Worm (Caenorhabditis elegans) whole organism, L3 larva: ENCODE results near the gene F18A12.2.

Experiments
- R02D3.7 ChIP-seq: fragments of 150-350 bp; optimal IDR thresholded peaks from 2 replicates; lab custom pipeline; 2014; ENCODE audit warnings: missing biosample characterization, missing genetic modification characterization
- nfya-1 ChIP-seq: sonication (generic microtip); optimal IDR thresholded peaks from 2 replicates; lab custom pipeline; 2017; ENCODE audit warnings: missing genetic modification characterization, mild to moderate bottlenecking, missing compliant biosample characterization, antibody characterized with exemption, moderate library complexity; ENCODE audit not compliant: insufficient read depth

DNA sequence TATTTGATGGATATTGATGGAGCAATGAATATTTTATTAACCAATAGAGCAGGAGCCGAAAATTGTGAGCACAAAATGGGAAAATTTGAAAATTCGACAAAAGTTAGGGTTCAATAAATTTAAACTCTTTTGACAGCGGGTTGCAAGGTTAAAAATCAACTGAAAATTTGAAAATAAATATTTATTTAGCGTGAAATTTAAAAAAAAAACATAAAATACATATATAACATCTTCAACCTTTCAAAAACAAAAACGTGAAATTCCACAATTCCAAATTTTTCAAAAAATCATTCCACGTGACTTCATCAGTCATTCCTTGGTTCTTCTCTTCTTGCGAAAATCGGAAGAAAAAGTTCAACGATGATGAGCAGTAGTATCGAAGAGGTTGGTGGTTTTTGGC, 14.7 kb downstream of the F18A12.2 start, which contains the start of gene C16C8.18:
- TF ChIP-seq nfya-1 (tag; lab: Kevin White, UChicago) (no peak), R02D3.7 (tag; lab: Kevin White, UChicago) (no peak)
